Fruit fly (Drosophila melanogaster) whole organism, pupa: ENCODE data around the gene CG14971.

Experiments
- CG10348 ChIP-seq: fragments of 200-800 bp; sonication (Bioruptor generic); IDR thresholded peaks from 2 replicates; pipeline ENCODE4 v1.3.6; 2022; ENCODE audit warnings: missing biosample characterization, missing genetic modification characterization
- CG13204 ChIP-seq: fragments of 200-800 bp; sonication (Bioruptor generic); optimal IDR thresholded peaks from 2 replicates; lab custom pipeline; 2018; ENCODE audit warnings: missing biosample characterization, mild to moderate bottlenecking, missing genetic modification characterization, moderate library complexity
- CG14655 ChIP-seq: fragments of 200-800 bp; sonication (Bioruptor generic); optimal IDR thresholded peaks from 3 replicates; lab custom pipeline; 2017; ENCODE audit warnings: mild to moderate bottlenecking, missing biosample characterization, missing genetic modification reagents, missing genetic modification characterization
- CG15710 ChIP-seq: fragments of 200-800 bp; sonication (Bioruptor generic); optimal IDR thresholded peaks from 2 replicates; lab custom pipeline; 2018; ENCODE audit warnings: missing biosample characterization, mild to moderate bottlenecking, missing genetic modification characterization, moderate library complexity
- CG17806 ChIP-seq: fragments of 200-800 bp; sonication (Bioruptor generic); optimal IDR thresholded peaks from 2 replicates; lab custom pipeline; 2018; ENCODE audit warnings: missing biosample characterization, mild to moderate bottlenecking, missing genetic modification characterization, moderate library complexity
- CG34367 ChIP-seq: fragments of 200-800 bp; sonication (Bioruptor generic); optimal IDR thresholded peaks from 2 replicates; lab custom pipeline; 2018; ENCODE audit warnings: missing biosample characterization, mild to moderate bottlenecking, missing genetic modification characterization
- CG8159 ChIP-seq: fragments of 200-800 bp; sonication (Bioruptor generic); optimal IDR thresholded peaks from 3 replicates; lab custom pipeline; 2018; ENCODE audit warnings: missing biosample characterization, mild to moderate bottlenecking, missing genetic modification characterization, moderate library complexity
- CG8301 ChIP-seq: fragments of 200-800 bp; sonication (Bioruptor generic); optimal IDR thresholded peaks from 2 replicates; lab custom pipeline; 2018; ENCODE audit warnings: missing biosample characterization, mild to moderate bottlenecking, missing genetic modification characterization
- CG9948 ChIP-seq: fragments of 200-800 bp; sonication (Bioruptor generic); optimal IDR thresholded peaks from 2 replicates; lab custom pipeline; 2018; ENCODE audit warnings: missing biosample characterization, mild to moderate bottlenecking, missing genetic modification characterization, moderate library complexity
- EcR ChIP-seq: fragments of 200-800 bp; sonication (Bioruptor generic); optimal IDR thresholded peaks from 3 replicates; lab custom pipeline; 2019; ENCODE audit warnings: missing biosample characterization, missing genetic modification characterization, mild to moderate bottlenecking, moderate library complexity, missing genetic modification reagents
- Snoo ChIP-seq: fragments of 200-800 bp; sonication (Bioruptor generic); optimal IDR thresholded peaks from 3 replicates; lab custom pipeline; 2017; ENCODE audit warnings: missing biosample characterization, mild to moderate bottlenecking, missing genetic modification characterization, inconsistent platforms

DNA sequence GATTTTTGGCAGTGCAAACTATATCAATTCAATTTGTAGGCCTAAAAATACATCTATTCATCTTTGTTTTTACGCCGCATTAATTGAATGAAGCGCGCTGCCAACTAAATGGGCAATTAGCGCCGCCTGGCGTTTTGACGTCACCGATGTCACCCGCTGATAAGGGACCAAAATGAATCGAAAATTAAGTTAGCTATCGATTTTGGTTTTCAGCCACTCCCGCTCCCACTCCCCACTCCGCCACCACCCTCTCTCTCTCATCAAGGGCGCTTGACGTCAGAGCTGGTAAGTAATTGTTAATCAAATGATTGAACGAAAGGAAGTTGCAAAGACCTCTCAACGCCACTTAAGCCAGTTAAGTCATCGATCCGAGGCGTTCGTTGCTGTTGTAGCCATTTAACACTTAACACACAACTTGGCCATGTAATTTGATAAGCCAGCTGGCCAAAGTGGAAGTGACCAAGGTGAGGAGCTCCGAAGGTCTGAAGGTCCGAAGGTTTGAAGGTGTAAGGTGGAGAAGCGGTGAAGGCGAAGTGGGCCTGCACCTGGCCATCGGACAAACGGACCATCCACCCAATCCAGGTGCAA is 40.0 kb downstream of the CG14971 start:
- TF ChIP-seq CG9948 (tag; lab: Kevin White, UChicago) (no peak), CG14655 (GFP tag; lab: Kevin White, UChicago) (no peak), CG17806 (tag; lab: Kevin White, UChicago) (no peak), CG8301 (tag; lab: Kevin White, UChicago) (no peak), CG8159 (tag; lab: Kevin White, UChicago) (no peak), CG15710 (tag; lab: Kevin White, UChicago) (no peak), EcR (no peak), CG34367 (tag; lab: Kevin White, UChicago) (no peak), CG13204 (GFP tag; lab: Kevin White, UChicago) (no peak), CG10348 (GFP tag; lab: Robert Waterston, UW) (no peak), Snoo (tag; lab: Kevin White, UChicago) (no peak)
